Worm (Caenorhabditis elegans): Measurements from ENCODE around the gene str-181.

ce11 chrV:12733465-12734248, 15.1 kb upstream of the str-181 start, which contains the start of the genes dhs-21 and xbx-9:
- TF ChIP-seq daf-12 (tag; optimal IDR thresholded peaks at IDR 0.05) (no peak), egl-27 (tag; optimal IDR thresholded peaks at IDR 0.05) (no peak), ceh-82 (tag; optimal IDR thresholded peaks at IDR 0.05) (no peak), fkh-10 (GFP tag; optimal IDR thresholded peaks at IDR 0.05) (no peak), nhr-67 (tag; optimal IDR thresholded peaks at IDR 0.05) (no peak)

All from whole organism, L3 larva.